Worm (Caenorhabditis elegans) whole organism, L4 larva: ENCODE results near the gene H01M10.2.

Experiments
- F44E2.7 ChIP-seq: fragments of 200-800 bp; sonication (Bioruptor generic); IDR thresholded peaks from 2 replicates; pipeline ENCODE4 v2.1.2; 2022; ENCODE audit warnings: missing genetic modification characterization, missing compliant biosample characterization
- T20F7.1 ChIP-seq: fragments of 200-800 bp; sonication (Bioruptor generic); optimal IDR thresholded peaks from 2 replicates; lab custom pipeline; 2018; ENCODE audit warnings: mild to moderate bottlenecking, missing genetic modification characterization, missing compliant biosample characterization
- T26A8.4 ChIP-seq: fragments of 200-800 bp; sonication (Bioruptor generic); IDR thresholded peaks from 2 replicates; pipeline ENCODE4 v1.3.6; 2022; ENCODE audit warnings: missing genetic modification characterization, missing compliant biosample characterization
- aha-1 ChIP-seq: fragments of 150-350 bp; peaks from one replicate; lab custom pipeline; 2014; ENCODE audit warnings: missing biosample characterization, missing genetic modification characterization
- aly-2 ChIP-seq: sonication (generic microtip); optimal IDR thresholded peaks from 2 replicates; lab custom pipeline; 2018; ENCODE audit warnings: missing biosample characterization, missing genetic modification characterization
- arid-1 ChIP-seq: fragments of 200-800 bp; sonication (Bioruptor generic); conservative IDR thresholded peaks from 2 replicates; pipeline ENCODE4 v1.3.6; 2022; ENCODE audit warnings: missing genetic modification reagents, missing genetic modification characterization, missing compliant biosample characterization
- attf-4 ChIP-seq: sonication (generic microtip); optimal IDR thresholded peaks from 3 replicates; lab custom pipeline; 2017; ENCODE audit warnings: missing biosample characterization, missing genetic modification characterization
- ceh-28 ChIP-seq: fragments of 150-350 bp; optimal IDR thresholded peaks from 2 replicates; lab custom pipeline; 2014; ENCODE audit warnings: missing biosample characterization, missing genetic modification reagents, missing genetic modification characterization
- ceh-44 ChIP-seq: fragments of 200-800 bp; sonication (Bioruptor generic); IDR thresholded peaks from 2 replicates; pipeline ENCODE4 v1.3.6; 2022; ENCODE audit warnings: missing genetic modification reagents, missing genetic modification characterization, missing compliant biosample characterization
- ces-1 ChIP-seq: fragments of 150-350 bp; sonication (generic microtip); optimal IDR thresholded peaks from 4 replicates; lab custom pipeline; 2014; ENCODE audit warnings: missing biosample characterization, missing genetic modification reagents, missing genetic modification characterization
- cey-2 ChIP-seq: sonication (generic microtip); optimal IDR thresholded peaks from 3 replicates; lab custom pipeline; 2017; ENCODE audit warnings: missing genetic modification characterization, mild to moderate bottlenecking, missing compliant biosample characterization, antibody characterized with exemption, borderline replicate concordance; ENCODE audit not compliant: insufficient read depth
- ctbp-1 ChIP-seq: fragments of 200-800 bp; sonication (Bioruptor generic); IDR thresholded peaks from 2 replicates; pipeline ENCODE4 v1.3.6; 2022; ENCODE audit warnings: missing genetic modification reagents, missing genetic modification characterization, missing compliant biosample characterization
- dmd-6 ChIP-seq: fragments of 200-800 bp; sonication (Bioruptor generic); IDR thresholded peaks from 2 replicates; pipeline ENCODE4 v1.3.6; 2022; ENCODE audit warnings: missing genetic modification reagents, missing genetic modification characterization, missing compliant biosample characterization
- dmd-9 ChIP-seq: fragments of 200-800 bp; sonication (Bioruptor generic); IDR thresholded peaks from 2 replicates; pipeline ENCODE4 v1.3.6; 2022; ENCODE audit warnings: missing genetic modification reagents, missing genetic modification characterization, missing compliant biosample characterization
- dpl-1 ChIP-seq: fragments of 150-350 bp; optimal IDR thresholded peaks from 2 replicates; lab custom pipeline; 2014; ENCODE audit warnings: missing biosample characterization, missing genetic modification reagents, missing genetic modification characterization
- egl-27 ChIP-seq: sonication (generic microtip); optimal IDR thresholded peaks from 3 replicates; lab custom pipeline; 2017; ENCODE audit warnings: missing biosample characterization, missing genetic modification reagents, missing genetic modification characterization
- fos-1 ChIP-seq: fragments of 150-350 bp; optimal IDR thresholded peaks from 2 replicates; lab custom pipeline; 2014; ENCODE audit warnings: missing biosample characterization, missing genetic modification characterization
- gei-8 ChIP-seq: fragments of 200-800 bp; sonication (Bioruptor generic); optimal IDR thresholded peaks from 2 replicates; lab custom pipeline; 2018; ENCODE audit warnings: mild to moderate bottlenecking, missing genetic modification characterization, missing compliant biosample characterization
- hif-1 ChIP-seq, 2 experiments: sonication (generic microtip); optimal IDR thresholded peaks; 2 replicates each; lab custom pipeline; 2016 to 2017; ENCODE audit warnings: missing compliant biosample characterization in 2 of 2, missing genetic modification characterization in 2 of 2, missing genetic modification reagents in 2 of 2, missing genotype in 2 of 2, mild to moderate bottlenecking in 1 of 2
- hmg-1.1 ChIP-seq: fragments of 200-800 bp; sonication (Bioruptor generic); IDR thresholded peaks from 2 replicates; pipeline ENCODE4 v1.3.6; 2022; ENCODE audit warnings: missing genetic modification reagents, missing genetic modification characterization, missing compliant biosample characterization
- lin-1 ChIP-seq: fragments of 200-800 bp; sonication (Bioruptor generic); IDR thresholded peaks from 2 replicates; pipeline ENCODE4 v1.3.6; 2022; ENCODE audit warnings: missing genetic modification reagents, missing genetic modification characterization, missing compliant biosample characterization
- lin-13 ChIP-seq: fragments of 150-350 bp; optimal IDR thresholded peaks from 2 replicates; lab custom pipeline; 2014; ENCODE audit warnings: missing biosample characterization, missing genetic modification reagents, missing genetic modification characterization
- lin-15B ChIP-seq: fragments of 150-350 bp; sonication (generic microtip); optimal IDR thresholded peaks from 3 replicates; lab custom pipeline; 2014; ENCODE audit warnings: missing biosample characterization, missing genetic modification characterization
- lir-3 ChIP-seq: sonication (generic microtip); optimal IDR thresholded peaks from 2 replicates; lab custom pipeline; 2016; ENCODE audit warnings: mild to moderate bottlenecking, missing genetic modification characterization, missing compliant biosample characterization
- mdl-1 ChIP-seq, 2 experiments: fragments of 150-350 bp in 1 of 2; sonication (generic microtip) in 1 of 2; optimal IDR thresholded peaks; 2 replicates each; lab custom pipeline; 2014 to 2017; ENCODE audit warnings: missing biosample characterization in 2 of 2, missing genetic modification characterization in 2 of 2
- mep-1 ChIP-seq: fragments of 150-350 bp; sonication (generic microtip); optimal IDR thresholded peaks from 3 replicates; lab custom pipeline; 2014; ENCODE audit warnings: missing biosample characterization, missing genetic modification characterization
- mes-2 ChIP-seq: sonication (generic microtip); optimal IDR thresholded peaks from 2 replicates; lab custom pipeline; 2016; ENCODE audit warnings: missing genotype, mild to moderate bottlenecking, missing genetic modification characterization, missing compliant biosample characterization; ENCODE audit not compliant: poor library complexity, severe bottlenecking
- mxl-3 ChIP-seq: fragments of 200-800 bp; sonication (Bioruptor generic); optimal IDR thresholded peaks from 2 replicates; lab custom pipeline; 2018; ENCODE audit warnings: mild to moderate bottlenecking, missing genetic modification characterization, missing compliant biosample characterization
- nhr-10 ChIP-seq: fragments of 150-350 bp; optimal IDR thresholded peaks from 2 replicates; lab custom pipeline; 2014; ENCODE audit warnings: missing biosample characterization, missing genetic modification characterization
- nhr-77 ChIP-seq: fragments of 150-350 bp; optimal IDR thresholded peaks from 2 replicates; lab custom pipeline; 2014; ENCODE audit warnings: missing biosample characterization, missing genetic modification characterization
- pqm-1 ChIP-seq: sonication (generic microtip); optimal IDR thresholded peaks from 2 replicates; lab custom pipeline; 2017; ENCODE audit warnings: missing biosample characterization, missing genetic modification characterization
- sdz-12 ChIP-seq: fragments of 200-800 bp; sonication (Bioruptor generic); optimal IDR thresholded peaks from 2 replicates; lab custom pipeline; 2018; ENCODE audit warnings: mild to moderate bottlenecking, missing genetic modification characterization, missing compliant biosample characterization
- skn-1 ChIP-seq: fragments of 150-350 bp; optimal IDR thresholded peaks from 2 replicates; lab custom pipeline; 2014; ENCODE audit warnings: missing biosample characterization, missing genetic modification characterization
- spr-3 ChIP-seq: fragments of 200-800 bp; sonication (Bioruptor generic); optimal IDR thresholded peaks from 2 replicates; lab custom pipeline; 2018; ENCODE audit warnings: mild to moderate bottlenecking, missing genetic modification characterization, missing compliant biosample characterization
- tag-97 ChIP-seq: fragments of 200-800 bp; sonication (Bioruptor generic); IDR thresholded peaks from 2 replicates; pipeline ENCODE4 v1.3.6; 2022; ENCODE audit warnings: missing genetic modification characterization, missing compliant biosample characterization
- unc-62 ChIP-seq, 3 experiments: fragments of 150-350 bp in 1 of 3; sonication (generic microtip); optimal IDR thresholded peaks in 2 of 3; peaks in 1 of 3; 1 replicate in 1 of 3; 2 replicates in 2 of 3; lab custom pipeline; 2014 to 2017; ENCODE audit warnings: missing biosample characterization in 3 of 3, missing genetic modification characterization in 3 of 3, missing genetic modification reagents in 3 of 3, missing genotype in 1 of 3
- vab-7 ChIP-seq: fragments of 200-800 bp; sonication (Bioruptor generic); IDR thresholded peaks from 2 replicates; pipeline ENCODE4 v1.3.6; 2022; ENCODE audit warnings: missing genetic modification reagents, missing genetic modification characterization, missing compliant biosample characterization
- zag-1 ChIP-seq: fragments of 150-350 bp; optimal IDR thresholded peaks from 2 replicates; lab custom pipeline; 2014; ENCODE audit warnings: missing biosample characterization, missing genetic modification characterization
- ztf-11 ChIP-seq: fragments of 150-350 bp; optimal IDR thresholded peaks from 2 replicates; lab custom pipeline; 2014; ENCODE audit warnings: missing biosample characterization, missing genetic modification characterization
- ztf-7 ChIP-seq: fragments of 150-350 bp; optimal IDR thresholded peaks from 2 replicates; lab custom pipeline; 2014; ENCODE audit warnings: missing biosample characterization, missing genetic modification characterization

H01M10.2 gene

DNA sequence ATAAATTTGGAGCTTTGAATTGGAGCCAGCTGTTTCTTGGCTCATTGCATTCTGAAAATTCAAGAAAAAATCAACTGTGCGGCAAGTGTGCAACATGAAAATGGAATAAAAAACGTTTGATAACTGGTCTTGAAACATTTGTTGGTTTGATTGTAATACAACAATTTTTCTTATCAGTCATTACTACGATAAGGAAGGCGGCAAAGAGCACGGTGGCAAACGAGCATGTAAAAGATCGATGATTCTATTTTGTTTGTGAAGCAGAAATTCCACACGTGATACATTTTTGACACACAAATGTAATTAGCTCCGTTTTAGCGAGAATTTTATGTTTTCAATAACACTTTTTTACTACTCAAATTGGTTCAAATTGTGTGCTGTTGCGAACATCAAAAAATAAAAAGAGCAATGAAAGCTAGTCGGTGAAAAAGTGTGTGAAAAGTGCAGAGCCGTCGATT lies 5.0 kb downstream of the H01M10.2 start, which contains the start of gene H01M10.1 (continued):
- no peak for TF ChIP-seq cey-2 (tag; lab: Kevin White, UChicago)
- TF ChIP-seq mxl-3 (GFP tag; lab: Kevin White, UChicago) = peak; percentile 14
- TF ChIP-seq attf-4 (tag; lab: Kevin White, UChicago) = no peak
- TF ChIP-seq vab-7 = no peak
- TF ChIP-seq spr-3 (GFP tag; lab: Kevin White, UChicago) = no peak
- TF ChIP-seq gei-8 (GFP tag; lab: Kevin White, UChicago) = no peak
- peak; percentile 61 for TF ChIP-seq dmd-6 (GFP tag; lab: Robert Waterston, UW)
- no peak for TF ChIP-seq tag-97 (GFP tag; lab: Robert Waterston, UW)
- TF ChIP-seq pqm-1 = peak; percentile 75
- TF ChIP-seq dpl-1 = no peak
- TF ChIP-seq ztf-11 (tag; lab: Kevin White, UChicago) = no peak
- no peak for TF ChIP-seq lin-1
- TF ChIP-seq lin-13 (GFP tag; lab: Kevin White, UChicago) = no peak
- TF ChIP-seq hmg-1.1 (GFP tag; lab: Robert Waterston, UW) = no peak
- TF ChIP-seq fos-1 = no peak
- TF ChIP-seq ces-1 = no peak
- TF ChIP-seq ztf-7 (tag; lab: Kevin White, UChicago) = no peak
- no peak for TF ChIP-seq sdz-12
- TF ChIP-seq egl-27 = no peak
- TF ChIP-seq hif-1 (tag; optimal IDR thresholded peaks at IDR 0.05; lab: Kevin White, UChicago) = no peak
- TF ChIP-seq T20F7.1 = no peak
- TF ChIP-seq skn-1 (tag; lab: Kevin White, UChicago) = no peak
- TF ChIP-seq lin-15B (tag; lab: Kevin White, UChicago) = no peak
- TF ChIP-seq T26A8.4 (GFP tag; lab: Robert Waterston, UW) = no peak
- TF ChIP-seq lir-3 (tag; lab: Kevin White, UChicago) = no peak

DNA sequence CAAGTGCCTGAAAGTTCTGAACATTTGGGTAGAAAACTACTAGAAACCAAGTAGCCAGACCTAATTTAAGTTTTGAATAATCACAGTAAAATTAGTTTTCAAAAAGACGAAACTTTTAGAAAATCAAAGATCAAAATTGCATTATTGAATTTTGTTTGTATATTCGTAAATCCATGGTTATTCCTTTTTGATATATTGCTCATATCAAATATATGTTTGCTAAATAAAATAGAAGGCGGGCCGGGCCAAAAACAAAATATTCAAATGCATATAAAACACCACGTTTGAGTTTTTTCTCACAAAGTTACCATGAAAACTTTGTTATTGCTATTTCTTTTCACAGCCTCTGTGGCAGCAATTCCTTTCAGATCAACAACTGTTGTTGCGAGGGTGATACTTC lies 8.1 kb downstream of the H01M10.2 start, which contains the start of gene ttr-42:
Gene ttr-42 (plus strand): TSS at position 301 of the 400 bp plus-strand sequence.
- no peak for TF ChIP-seq F44E2.7 (GFP tag; lab: Robert Waterston, UW)
- no peak for TF ChIP-seq ztf-7 (tag; lab: Kevin White, UChicago)
- no peak for TF ChIP-seq mes-2 (tag; lab: Kevin White, UChicago)
- TF ChIP-seq ceh-28 = no peak
- no peak for TF ChIP-seq lir-3 (tag; lab: Kevin White, UChicago)
- TF ChIP-seq aha-1 (tag; lab: Kevin White, UChicago) = no peak
- no peak for TF ChIP-seq unc-62 (GFP tag; optimal IDR thresholded peaks at IDR 0.05 in 1 of 2; lab: Kevin White, UChicago)
- TF ChIP-seq unc-62 (tag; optimal IDR thresholded peaks at IDR 0.05; lab: Kevin White, UChicago) = no peak
- no peak for TF ChIP-seq nhr-10 (tag; lab: Kevin White, UChicago)
- TF ChIP-seq dmd-9 (GFP tag; lab: Robert Waterston, UW) = no peak
- TF ChIP-seq nhr-77 (tag; lab: Kevin White, UChicago) = no peak
- no peak for TF ChIP-seq ceh-44 (GFP tag; lab: Robert Waterston, UW)
- TF ChIP-seq mep-1 (tag; lab: Kevin White, UChicago) = no peak
- TF ChIP-seq zag-1 (tag; lab: Kevin White, UChicago) = no peak
- no peak for TF ChIP-seq sdz-12
- no peak for TF ChIP-seq ctbp-1 (GFP tag; lab: Robert Waterston, UW)
- no peak for TF ChIP-seq arid-1 (GFP tag; lab: Robert Waterston, UW)
- TF ChIP-seq mdl-1 (tag; optimal IDR thresholded peaks at IDR 0.05; lab: Kevin White, UChicago) = no peak
- TF ChIP-seq aly-2 (tag; lab: Kevin White, UChicago) = no peak
